Worm (Caenorhabditis elegans): ENCODE data around the gene gnrr-3.

Gene gnrr-3

ce11 chrX:9999599-10000201, 49.6 kb upstream of the gnrr-3 start (continued):
- TF ChIP-seq fkh-8 (tag; optimal IDR thresholded peaks at IDR 0.05): peak; percentile 88
- TF ChIP-seq sox-4 (tag; optimal IDR thresholded peaks at IDR 0.05): no peak
- TF ChIP-seq nhr-90 (tag; optimal IDR thresholded peaks at IDR 0.05; ENCODE audit: poor library complexity): peak; percentile 38
- peak in 1 of 2 experiments; percentile 24 for TF ChIP-seq ztf-11 (tag; optimal IDR thresholded peaks at IDR 0.05)
- no peak for TF ChIP-seq F16B12.6 (tag; optimal IDR thresholded peaks at IDR 0.05)
- peak; percentile 27 to 75 (median 36) for TF ChIP-seq ceh-82 (tag; optimal IDR thresholded peaks at IDR 0.05)
- TF ChIP-seq nhr-11 (tag; optimal IDR thresholded peaks at IDR 0.05): no peak
- peak in 2 of 6 experiments; percentile 35 to 51 for TF ChIP-seq elt-3 (tag; optimal IDR thresholded peaks at IDR 0.05)
- TF ChIP-seq nhr-85 (tag): peak; percentile 92
- TF ChIP-seq ztf-4 (tag; optimal IDR thresholded peaks at IDR 0.05): peak; percentile 67
- peak; percentile 30 for TF ChIP-seq lin-13 (GFP tag; optimal IDR thresholded peaks at IDR 0.05)
- no peak for TF ChIP-seq mef-2 (tag; optimal IDR thresholded peaks at IDR 0.05)
- TF ChIP-seq ceh-8 (GFP tag; optimal IDR thresholded peaks at IDR 0.05): peak; percentile 95
- no peak for TF ChIP-seq hlh-4 (tag; optimal IDR thresholded peaks at IDR 0.05)
- peak; percentile 45 to 50 for TF ChIP-seq efl-1 (optimal IDR thresholded peaks at IDR 0.05)
- peak; percentile 9 to 94 for TF ChIP-seq efl-1 (GFP tag; optimal IDR thresholded peaks at IDR 0.05 in 1 of 2)
- peak in 2 of 3 experiments; percentile 21 to 25 for TF ChIP-seq dpl-1 (GFP tag; optimal IDR thresholded peaks at IDR 0.05)
- TF ChIP-seq pax-3 (tag; optimal IDR thresholded peaks at IDR 0.05): peak; percentile 72
- peak in 1 of 2 experiments; percentile 76 for TF ChIP-seq mdl-1 (tag; optimal IDR thresholded peaks at IDR 0.05)
- peak; percentile 20 for TF ChIP-seq lir-3 (tag; optimal IDR thresholded peaks at IDR 0.05; ENCODE audit: poor library complexity)
- TF ChIP-seq C16A3.4 (tag; optimal IDR thresholded peaks at IDR 0.05): peak; percentile 25
- peak; percentile 77 for TF ChIP-seq nhr-20 (tag; optimal IDR thresholded peaks at IDR 0.05)
- no peak for TF ChIP-seq zag-1 (tag; optimal IDR thresholded peaks at IDR 0.05)
- peak; percentile 98 for TF ChIP-seq lin-14 (GFP tag; optimal IDR thresholded peaks at IDR 0.05)
- peak in 1 of 2 experiments; percentile 28 for TF ChIP-seq egl-27 (tag; optimal IDR thresholded peaks at IDR 0.05)
- peak; percentile 62 to 72 for TF ChIP-seq lsy-2 (tag; optimal IDR thresholded peaks at IDR 0.05)
- no peak for TF ChIP-seq sptf-1 (tag; optimal IDR thresholded peaks at IDR 0.05)
- no peak for TF ChIP-seq lin-15B (tag; optimal IDR thresholded peaks at IDR 0.05)

ce11 chrX:10000635-10001034, 48.6 kb upstream of the gnrr-3 start, which contains the start of gene F19C6.2:
Gene F19C6.2, plus strand, starts transcription at chrX:10000935.
- TF ChIP-seq ceh-88 (GFP tag; IDR thresholded peaks at IDR 0.05): no peak
- no peak for TF ChIP-seq lir-3 (tag; optimal IDR thresholded peaks at IDR 0.05; ENCODE audit: poor library complexity)
- no peak for TF ChIP-seq ceh-8 (GFP tag; optimal IDR thresholded peaks at IDR 0.05)
- TF ChIP-seq nhr-20 (tag; optimal IDR thresholded peaks at IDR 0.05): no peak
- no peak for TF ChIP-seq unc-30 (tag; optimal IDR thresholded peaks at IDR 0.05)
- TF ChIP-seq unc-86 (tag; optimal IDR thresholded peaks at IDR 0.05): no peak
- no peak for TF ChIP-seq fos-1 (tag; optimal IDR thresholded peaks at IDR 0.05)
- TF ChIP-seq dpl-1 (GFP tag; optimal IDR thresholded peaks at IDR 0.05): no peak
- no peak for TF ChIP-seq lin-14 (GFP tag; optimal IDR thresholded peaks at IDR 0.05)
- no peak for TF ChIP-seq ama-1 (optimal IDR thresholded peaks at IDR 0.05)
- TF ChIP-seq C16A3.4 (tag; optimal IDR thresholded peaks at IDR 0.05): no peak
- TF ChIP-seq unc-62 (GFP tag; optimal IDR thresholded peaks at IDR 0.05): no peak
- TF ChIP-seq alr-1 (tag; optimal IDR thresholded peaks at IDR 0.05; ENCODE audit: borderline replicate concordance): no peak
- TF ChIP-seq nhr-90 (tag; optimal IDR thresholded peaks at IDR 0.05; ENCODE audit: poor library complexity): no peak
- TF ChIP-seq ets-5 (GFP tag; IDR thresholded peaks at IDR 0.05): no peak

ce11 chrX:10008664-10009063, 40.6 kb upstream of the gnrr-3 start, which contains the start of gene F19C6.3:
Gene F19C6.3, minus strand, starts transcription at chrX:10008764.
- TF ChIP-seq unc-62 (GFP tag; optimal IDR thresholded peaks at IDR 0.05) (no peak), pqm-1 (tag; optimal IDR thresholded peaks at IDR 0.05) (no peak), ceh-90 (tag; optimal IDR thresholded peaks at IDR 0.05) (no peak), mef-2 (tag; optimal IDR thresholded peaks at IDR 0.05) (no peak), efl-1 (optimal IDR thresholded peaks at IDR 0.05) (no peak), efl-1 (GFP tag; optimal IDR thresholded peaks at IDR 0.05 in 1 of 2) (peak in 1 of 2 experiments; percentile 19)

Measured in whole organism, L1 larva.